Worm (Caenorhabditis elegans) whole organism, L4/young adult: ENCODE data around the gene F45H10.2.

ENCODE experiments used
- dao-5 ChIP-seq: sonication (generic microtip); optimal IDR thresholded peaks from 2 replicates; lab custom pipeline; 2016; ENCODE audit warnings: missing genotype, missing genetic modification characterization, moderate library complexity, missing compliant biosample characterization
- him-1 ChIP-seq: sonication (generic microtip); optimal IDR thresholded peaks from 2 replicates; lab custom pipeline; 2016; ENCODE audit warnings: missing genotype, missing genetic modification reagents, missing genetic modification characterization, missing compliant biosample characterization

ce11 chrII:13540956-13541355 lies 48.1 kb upstream of the F45H10.2 start, which contains the start of the genes noa-1 and Y48E1B.17:
- no peak for TF ChIP-seq him-1 (tag; lab: Kevin White, UChicago)
- TF ChIP-seq dao-5 (tag; lab: Kevin White, UChicago): no peak
